Fruit fly (Drosophila melanogaster): ENCODE results near the gene CG16953.

- TF ChIP-seq psq (optimal IDR thresholded peaks at IDR 0.05) (no peak), EcR (GFP tag; optimal IDR thresholded peaks at IDR 0.05) (no peak), Dll (optimal IDR thresholded peaks at IDR 0.05) (no peak), pan (optimal IDR thresholded peaks at IDR 0.05) (no peak), usp (GFP tag; optimal IDR thresholded peaks at IDR 0.05) (no peak)
Observed at dm6 chr3R:20587630-20588479, 2.2 kb upstream of the CG16953 start, which contains the start of gene Septin2.
